Fruit fly (Drosophila melanogaster) whole organism, pupa: Measurements from ENCODE around the gene CG6707.

Experiments
- CG10348 ChIP-seq: fragments of 200-800 bp; sonication (Bioruptor generic); IDR thresholded peaks from 2 replicates; pipeline ENCODE4 v1.3.6; 2022; ENCODE audit warnings: missing biosample characterization, missing genetic modification characterization
- CG12605 ChIP-seq: fragments of 200-800 bp; sonication (Bioruptor generic); IDR thresholded peaks from 2 replicates; pipeline ENCODE4 v1.3.6; 2022; ENCODE audit warnings: missing biosample characterization, missing genetic modification characterization
- CG13204 ChIP-seq: fragments of 200-800 bp; sonication (Bioruptor generic); optimal IDR thresholded peaks from 2 replicates; lab custom pipeline; 2018; ENCODE audit warnings: missing biosample characterization, mild to moderate bottlenecking, missing genetic modification characterization, moderate library complexity
- CG14655 ChIP-seq: fragments of 200-800 bp; sonication (Bioruptor generic); optimal IDR thresholded peaks from 3 replicates; lab custom pipeline; 2017; ENCODE audit warnings: mild to moderate bottlenecking, missing biosample characterization, missing genetic modification reagents, missing genetic modification characterization
- CG15710 ChIP-seq: fragments of 200-800 bp; sonication (Bioruptor generic); optimal IDR thresholded peaks from 2 replicates; lab custom pipeline; 2018; ENCODE audit warnings: missing biosample characterization, mild to moderate bottlenecking, missing genetic modification characterization, moderate library complexity
- CG17806 ChIP-seq: fragments of 200-800 bp; sonication (Bioruptor generic); optimal IDR thresholded peaks from 2 replicates; lab custom pipeline; 2018; ENCODE audit warnings: missing biosample characterization, mild to moderate bottlenecking, missing genetic modification characterization, moderate library complexity
- CG34367 ChIP-seq: fragments of 200-800 bp; sonication (Bioruptor generic); optimal IDR thresholded peaks from 2 replicates; lab custom pipeline; 2018; ENCODE audit warnings: missing biosample characterization, mild to moderate bottlenecking, missing genetic modification characterization
- CG8159 ChIP-seq: fragments of 200-800 bp; sonication (Bioruptor generic); optimal IDR thresholded peaks from 3 replicates; lab custom pipeline; 2018; ENCODE audit warnings: missing biosample characterization, mild to moderate bottlenecking, missing genetic modification characterization, moderate library complexity
- CG8301 ChIP-seq: fragments of 200-800 bp; sonication (Bioruptor generic); optimal IDR thresholded peaks from 2 replicates; lab custom pipeline; 2018; ENCODE audit warnings: missing biosample characterization, mild to moderate bottlenecking, missing genetic modification characterization
- CG9948 ChIP-seq: fragments of 200-800 bp; sonication (Bioruptor generic); optimal IDR thresholded peaks from 2 replicates; lab custom pipeline; 2018; ENCODE audit warnings: missing biosample characterization, mild to moderate bottlenecking, missing genetic modification characterization, moderate library complexity
- EcR ChIP-seq: fragments of 200-800 bp; sonication (Bioruptor generic); optimal IDR thresholded peaks from 3 replicates; lab custom pipeline; 2019; ENCODE audit warnings: missing biosample characterization, missing genetic modification characterization, mild to moderate bottlenecking, moderate library complexity, missing genetic modification reagents
- Pif1A ChIP-seq: fragments of 200-800 bp; sonication (Bioruptor generic); optimal IDR thresholded peaks from 3 replicates; lab custom pipeline; 2016; ENCODE audit warnings: missing biosample characterization, missing genetic modification characterization
- Snoo ChIP-seq: fragments of 200-800 bp; sonication (Bioruptor generic); optimal IDR thresholded peaks from 3 replicates; lab custom pipeline; 2017; ENCODE audit warnings: missing biosample characterization, mild to moderate bottlenecking, missing genetic modification characterization, inconsistent platforms
- gl ChIP-seq: fragments of 200-800 bp; sonication (Bioruptor generic); optimal IDR thresholded peaks from 2 replicates; lab custom pipeline; 2018; ENCODE audit warnings: missing biosample characterization, mild to moderate bottlenecking, missing genetic modification characterization

DNA sequence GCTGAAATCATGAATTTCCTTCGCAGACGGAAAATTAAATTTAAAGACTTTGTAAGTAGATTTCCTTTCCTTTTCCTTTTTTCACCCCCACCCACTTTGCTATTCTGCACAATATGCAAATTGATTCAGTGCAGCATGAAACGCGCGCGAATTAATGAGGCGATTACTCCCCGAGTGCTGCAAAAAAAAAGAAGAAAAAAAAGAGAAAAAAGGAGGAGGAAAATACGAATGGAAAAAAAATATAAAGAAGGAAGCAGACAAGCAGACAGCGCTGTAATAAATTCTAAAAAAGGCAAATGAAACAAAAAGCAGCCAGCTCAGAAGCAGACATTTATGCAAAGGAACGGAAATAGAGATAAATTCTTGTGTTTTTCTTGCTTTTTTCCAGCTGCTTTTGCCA is 49.6 kb downstream of the CG6707 start:
- TF ChIP-seq CG14655 (GFP tag; lab: Kevin White, UChicago): peak; percentile 90
- TF ChIP-seq Snoo (tag; lab: Kevin White, UChicago): no peak
- peak; percentile 84 for TF ChIP-seq CG8159 (tag; lab: Kevin White, UChicago)
- TF ChIP-seq EcR: peak; percentile 43
- peak; percentile 76 for TF ChIP-seq CG34367
- peak; percentile 93 for TF ChIP-seq CG12605
- peak; percentile 74 for TF ChIP-seq CG17806 (tag; lab: Kevin White, UChicago)
- peak; percentile 69 for TF ChIP-seq CG8301 (tag; lab: Kevin White, UChicago)
- TF ChIP-seq CG13204 (GFP tag; lab: Kevin White, UChicago): peak; percentile 85
- peak; percentile 73 for TF ChIP-seq CG9948
- TF ChIP-seq CG10348 (GFP tag; lab: Robert Waterston, UW): no peak
- peak; percentile 73 for TF ChIP-seq CG15710 (tag; lab: Kevin White, UChicago)
- TF ChIP-seq gl (tag; lab: Kevin White, UChicago): peak; percentile 97
- peak; percentile 91 for TF ChIP-seq Pif1A
